Fruit fly (Drosophila melanogaster) whole organism, embryonic: ENCODE results near the gene yellow-e.

Experiments
- Ada2b ChIP-seq: fragments of 200-800 bp; sonication (Bioruptor generic); IDR thresholded peaks from 2 replicates; pipeline ENCODE4 v1.3.6; 2022; ENCODE audit warnings: missing biosample characterization, missing genetic modification characterization
- Atf-2 ChIP-seq: fragments of 200-800 bp; sonication (Bioruptor generic); optimal IDR thresholded peaks from 2 replicates; lab custom pipeline; 2016; ENCODE audit warnings: missing biosample characterization, missing genetic modification characterization
- Blimp-1 ChIP-seq: fragments of 200-800 bp; sonication (Bioruptor generic); optimal IDR thresholded peaks from 3 replicates; lab custom pipeline; 2018; ENCODE audit warnings: missing biosample characterization, missing genetic modification characterization, mild to moderate bottlenecking, moderate library complexity, missing genetic modification reagents
- CG10267 ChIP-seq: fragments of 200-800 bp; sonication (Bioruptor generic); optimal IDR thresholded peaks from 2 replicates; lab custom pipeline; 2018; ENCODE audit warnings: missing biosample characterization, mild to moderate bottlenecking, missing genetic modification characterization, moderate library complexity
- CG15011 ChIP-seq: fragments of 200-800 bp; sonication (Bioruptor generic); optimal IDR thresholded peaks from 3 replicates; lab custom pipeline; 2018; ENCODE audit warnings: missing biosample characterization, mild to moderate bottlenecking, missing genetic modification characterization
- CG15073 ChIP-seq: fragments of 200-800 bp; sonication (Bioruptor generic); optimal IDR thresholded peaks from 2 replicates; lab custom pipeline; 2016; ENCODE audit warnings: missing biosample characterization, missing genetic modification characterization
- CG17568 ChIP-seq: fragments of 200-800 bp; sonication (Bioruptor generic); optimal IDR thresholded peaks from 2 replicates; lab custom pipeline; 2018; ENCODE audit warnings: missing biosample characterization, mild to moderate bottlenecking, missing genetic modification characterization, moderate library complexity
- CG17829 ChIP-seq: fragments of 200-800 bp; optimal IDR thresholded peaks from 2 replicates; lab custom pipeline; 2019; ENCODE audit warnings: missing biosample characterization, mild to moderate bottlenecking, missing genetic modification characterization, moderate library complexity
- CG2712 ChIP-seq: fragments of 200-800 bp; optimal IDR thresholded peaks from 3 replicates; lab custom pipeline; 2019; ENCODE audit warnings: missing biosample characterization, mild to moderate bottlenecking, missing genetic modification characterization, moderate library complexity
- CG30403 ChIP-seq: fragments of 200-800 bp; sonication (Bioruptor generic); optimal IDR thresholded peaks from 3 replicates; lab custom pipeline; 2016; ENCODE audit warnings: missing biosample characterization, missing genetic modification characterization
- CG43689 ChIP-seq: fragments of 200-800 bp; sonication (Bioruptor generic); IDR thresholded peaks from 2 replicates; pipeline ENCODE4 v1.3.6; 2022; ENCODE audit warnings: missing biosample characterization, missing genetic modification characterization
- CG6689 ChIP-seq: fragments of 200-800 bp; sonication (Bioruptor generic); IDR thresholded peaks from 2 replicates; pipeline ENCODE4 v1.3.6; 2022; ENCODE audit warnings: missing biosample characterization, missing genetic modification characterization
- CG7372 ChIP-seq: fragments of 200-800 bp; sonication (Bioruptor generic); IDR thresholded peaks from 2 replicates; pipeline ENCODE4 v1.3.6; 2022; ENCODE audit warnings: missing biosample characterization, missing genetic modification characterization
- CG7556 ChIP-seq: fragments of 200-800 bp; sonication (Bioruptor generic); optimal IDR thresholded peaks from 2 replicates; lab custom pipeline; 2017; ENCODE audit warnings: missing biosample characterization, mild to moderate bottlenecking, missing genetic modification characterization
- CG7963 ChIP-seq: fragments of 200-800 bp; sonication (Bioruptor generic); IDR thresholded peaks from 3 replicates; pipeline ENCODE4 v1.3.6; 2022; ENCODE audit warnings: missing biosample characterization, missing genetic modification characterization; ENCODE audit not compliant: partially characterized antibody
- CG8281 ChIP-seq: fragments of 200-800 bp; sonication (Bioruptor generic); optimal IDR thresholded peaks from 2 replicates; lab custom pipeline; 2018; ENCODE audit warnings: missing biosample characterization, mild to moderate bottlenecking, missing genetic modification characterization, moderate library complexity
- E2f2 ChIP-seq: fragments of 200-800 bp; sonication (Bioruptor generic); IDR thresholded peaks from 2 replicates; pipeline ENCODE4 v1.3.6; 2022; ENCODE audit warnings: missing biosample characterization, missing genetic modification characterization
- Ets97D ChIP-seq: fragments of 200-800 bp; sonication (Bioruptor generic); optimal IDR thresholded peaks from 3 replicates; lab custom pipeline; 2016; ENCODE audit warnings: missing biosample characterization, missing genetic modification characterization
- Hmx ChIP-seq: fragments of 200-800 bp; sonication (Bioruptor generic); optimal IDR thresholded peaks from 2 replicates; lab custom pipeline; 2016; ENCODE audit warnings: missing biosample characterization, missing genetic modification characterization
- Lpt ChIP-seq: fragments of >200 bp; optimal IDR thresholded peaks from 2 replicates; lab custom pipeline; 2018; ENCODE audit warnings: missing biosample characterization, missing genetic modification characterization
- MBD-R2 ChIP-seq: fragments of 200-800 bp; sonication (Bioruptor generic); IDR thresholded peaks from 2 replicates; pipeline ENCODE4 v1.3.6; 2022; ENCODE audit warnings: missing biosample characterization, missing genetic modification characterization
- Max ChIP-seq: fragments of 200-800 bp; sonication (Bioruptor generic); optimal IDR thresholded peaks from 2 replicates; lab custom pipeline; 2016; ENCODE audit warnings: missing biosample characterization, mild to moderate bottlenecking, missing genetic modification characterization
- Nf-YB ChIP-seq: fragments of 200-800 bp; sonication (Bioruptor generic); optimal IDR thresholded peaks from 3 replicates; lab custom pipeline; 2019; ENCODE audit warnings: missing biosample characterization, mild to moderate bottlenecking, missing genetic modification characterization, moderate library complexity
- Oaz ChIP-seq: fragments of 200-800 bp; sonication (Bioruptor generic); IDR thresholded peaks from 2 replicates; pipeline ENCODE4 v1.3.6; 2022; ENCODE audit warnings: missing biosample characterization, missing genetic modification characterization
- Sry-β ChIP-seq: fragments of 200-800 bp; sonication (Bioruptor generic); optimal IDR thresholded peaks from 2 replicates; lab custom pipeline; 2018; ENCODE audit warnings: missing biosample characterization, mild to moderate bottlenecking, missing genetic modification characterization, moderate library complexity
- Vsx1 ChIP-seq: fragments of 200-800 bp; sonication (Bioruptor generic); optimal IDR thresholded peaks from 2 replicates; lab custom pipeline; 2017; ENCODE audit warnings: missing biosample characterization, mild to moderate bottlenecking, missing genetic modification characterization, missing genetic modification reagents
- ase ChIP-seq: fragments of 200-800 bp; sonication (Bioruptor generic); IDR thresholded peaks from 3 replicates; pipeline ENCODE4 v1.3.6; 2022; ENCODE audit warnings: missing biosample characterization, missing genetic modification characterization
- ash1 ChIP-seq: fragments of 200-800 bp; sonication (Bioruptor generic); optimal IDR thresholded peaks from 2 replicates; lab custom pipeline; 2018; ENCODE audit warnings: missing biosample characterization, mild to moderate bottlenecking, missing genetic modification characterization
- ato ChIP-seq: fragments of 200-800 bp; sonication (Bioruptor generic); IDR thresholded peaks from 2 replicates; pipeline ENCODE4 v1.3.6; 2022; ENCODE audit warnings: missing biosample characterization, missing genetic modification characterization; ENCODE audit not compliant: partially characterized antibody
- bbx ChIP-seq: fragments of 200-800 bp; sonication (Bioruptor generic); IDR thresholded peaks from 2 replicates; pipeline ENCODE4 v1.3.6; 2022; ENCODE audit warnings: missing biosample characterization, missing genetic modification characterization; ENCODE audit not compliant: partially characterized antibody
- ci ChIP-seq: fragments of 200-800 bp; sonication (Bioruptor generic); IDR thresholded peaks from 3 replicates; pipeline ENCODE4 v1.3.6; 2022; ENCODE audit warnings: missing biosample characterization, missing genetic modification characterization
- dmrt11E ChIP-seq: fragments of 200-800 bp; sonication (Bioruptor generic); optimal IDR thresholded peaks from 3 replicates; lab custom pipeline; 2018; ENCODE audit warnings: missing biosample characterization, mild to moderate bottlenecking, missing genetic modification characterization, moderate library complexity
- eyg ChIP-seq: fragments of 200-800 bp; sonication (Bioruptor generic); optimal IDR thresholded peaks from 3 replicates; lab custom pipeline; 2016; ENCODE audit warnings: missing biosample characterization, missing genetic modification characterization
- gem ChIP-seq: fragments of 200-800 bp; sonication (Bioruptor generic); optimal IDR thresholded peaks from 2 replicates; lab custom pipeline; 2019; ENCODE audit warnings: missing biosample characterization, mild to moderate bottlenecking, missing genetic modification characterization, moderate library complexity
- gsb ChIP-seq: fragments of 200-800 bp; sonication (Bioruptor generic); IDR thresholded peaks from 2 replicates; pipeline ENCODE4 v1.3.6; 2022; ENCODE audit warnings: missing biosample characterization, missing genetic modification characterization
- h ChIP-seq: fragments of >200 bp; optimal IDR thresholded peaks from 2 replicates; lab custom pipeline; 2017
- hb ChIP-seq: fragments of 200-800 bp; sonication (Bioruptor generic); IDR thresholded peaks from 3 replicates; pipeline ENCODE4 v1.3.6; 2022; ENCODE audit warnings: missing biosample characterization, missing genetic modification characterization; ENCODE audit not compliant: partially characterized antibody
- hkb ChIP-seq, 2 experiments: fragments of 200-800 bp in 1 of 2; fragments of >200 bp in 1 of 2; sonication (Bioruptor generic) in 1 of 2; IDR thresholded peaks in 1 of 2; optimal IDR thresholded peaks in 1 of 2; 2 replicates each; pipeline versions ENCODE4 v1.3.6 to Lab custom; 2017 to 2022; ENCODE audit warnings: missing biosample characterization in 1 of 2, missing genetic modification characterization in 1 of 2
- kay ChIP-seq: fragments of 200-800 bp; sonication (Bioruptor generic); optimal IDR thresholded peaks from 2 replicates; lab custom pipeline; 2016; ENCODE audit warnings: missing biosample characterization, missing genetic modification characterization
- lbe ChIP-seq: fragments of 200-800 bp; sonication (Bioruptor generic); optimal IDR thresholded peaks from 2 replicates; lab custom pipeline; 2016; ENCODE audit warnings: missing biosample characterization, mild to moderate bottlenecking, missing genetic modification characterization
- nerfin-2 ChIP-seq: fragments of 200-800 bp; sonication (Bioruptor generic); IDR thresholded peaks from 2 replicates; pipeline ENCODE4 v1.3.6; 2022; ENCODE audit warnings: missing biosample characterization, missing genetic modification characterization; ENCODE audit not compliant: partially characterized antibody
- odd ChIP-seq: fragments of 200-800 bp; sonication (Bioruptor generic); optimal IDR thresholded peaks from 2 replicates; lab custom pipeline; 2017; ENCODE audit warnings: missing biosample characterization, mild to moderate bottlenecking, missing genetic modification characterization
- onecut ChIP-seq: fragments of 200-800 bp; sonication (Bioruptor generic); IDR thresholded peaks from 2 replicates; pipeline ENCODE4 v1.3.6; 2022; ENCODE audit warnings: missing biosample characterization, missing genetic modification characterization
- otp ChIP-seq: fragments of 200-800 bp; sonication (Bioruptor generic); IDR thresholded peaks from 3 replicates; pipeline ENCODE4, ENCODE4 v1.3.6; 2022; ENCODE audit warnings: missing biosample characterization, missing genetic modification characterization
- phol ChIP-seq: fragments of 200-800 bp; sonication (Bioruptor generic); optimal IDR thresholded peaks from 3 replicates; lab custom pipeline; 2018; ENCODE audit warnings: missing biosample characterization, mild to moderate bottlenecking, missing genetic modification characterization, moderate library complexity
- shn ChIP-seq: fragments of 200-800 bp; sonication (Bioruptor generic); optimal IDR thresholded peaks from 3 replicates; lab custom pipeline; 2016; ENCODE audit warnings: missing biosample characterization, missing genetic modification characterization
- sim ChIP-seq: fragments of 200-800 bp; sonication (Bioruptor generic); IDR thresholded peaks from 2 replicates; pipeline ENCODE4 v1.3.6; 2022; ENCODE audit warnings: missing biosample characterization, missing genetic modification characterization
- tap ChIP-seq: fragments of 200-800 bp; optimal IDR thresholded peaks from 3 replicates; lab custom pipeline; 2019; ENCODE audit warnings: missing biosample characterization, mild to moderate bottlenecking, missing genetic modification characterization, moderate library complexity
- trh ChIP-seq: fragments of 200-800 bp; sonication (Bioruptor generic); optimal IDR thresholded peaks from 2 replicates; lab custom pipeline; 2016; ENCODE audit warnings: missing biosample characterization, missing genetic modification characterization

Gene yellow-e

dm6 chr3R:13428341-13429040, 13.4 kb upstream of the yellow-e start (continued):
- TF ChIP-seq Lpt: no peak
- no peak for TF ChIP-seq CG43689 (GFP tag; lab: Robert Waterston, UW)
- no peak for TF ChIP-seq CG15073
- no peak for TF ChIP-seq Ets97D (GFP tag; lab: Kevin White, UChicago)
- TF ChIP-seq E2f2 (GFP tag; lab: Robert Waterston, UW): peak; percentile 43; the same call in 1 of the 2 replicates
- peak; percentile 71 for TF ChIP-seq tap (tag; lab: Kevin White, UChicago)
- TF ChIP-seq Blimp-1: peak; percentile 80
- peak; percentile 83 for TF ChIP-seq gem (tag; lab: Kevin White, UChicago)
- TF ChIP-seq Nf-YB (GFP tag; lab: Kevin White, UChicago): peak; percentile 29
- TF ChIP-seq onecut: peak; percentile 41
- peak; percentile 33 for TF ChIP-seq CG17568 (GFP tag; lab: Kevin White, UChicago)
- TF ChIP-seq ato: no peak
- TF ChIP-seq otp: peak; percentile 71; the same call in 1 of the 3 replicates
- TF ChIP-seq trh (GFP tag; lab: Kevin White, UChicago): peak; percentile 21
- peak; percentile 79 for TF ChIP-seq CG17829 (tag; lab: Kevin White, UChicago)
- TF ChIP-seq Vsx1 (GFP tag; lab: Kevin White, UChicago): no peak
- TF ChIP-seq CG30403 (GFP tag; lab: Kevin White, UChicago): peak; percentile 82
- peak; percentile 69 for TF ChIP-seq dmrt11E (tag; lab: Kevin White, UChicago)
- peak; percentile 78 for TF ChIP-seq phol (tag; lab: Kevin White, UChicago)
- no peak for TF ChIP-seq Oaz (GFP tag; lab: Robert Waterston, UW)
- TF ChIP-seq sim (GFP tag; lab: Robert Waterston, UW): no peak
- peak; percentile 71 for TF ChIP-seq CG6689 (GFP tag; lab: Robert Waterston, UW)
- TF ChIP-seq CG7963 (GFP tag; lab: Robert Waterston, UW): no peak
- 0 out of 3 replicates have a peak, but pooled peaks have one; percentile 51 for TF ChIP-seq ase
- no peak for TF ChIP-seq eyg (GFP tag; lab: Kevin White, UChicago)
- TF ChIP-seq CG2712 (tag; lab: Kevin White, UChicago): peak; percentile 79
- TF ChIP-seq CG15011: peak; percentile 1
- peak; percentile 38 for TF ChIP-seq CG8281
- TF ChIP-seq MBD-R2: peak; percentile 26; the same call in 1 of the 2 replicates
- peak; percentile 90 for TF ChIP-seq ci (GFP tag; lab: Robert Waterston, UW)
- peak; percentile 66 for TF ChIP-seq CG7556
- no peak for TF ChIP-seq ash1 (GFP tag; lab: Kevin White, UChicago)
- TF ChIP-seq Atf-2 (GFP tag; lab: Kevin White, UChicago): peak; percentile 35
- TF ChIP-seq gsb (GFP tag; lab: Robert Waterston, UW): peak; percentile 44; the same call in 1 of the 2 replicates
- TF ChIP-seq Sry-β: no peak
- no peak for TF ChIP-seq lbe
- peak; percentile 69 for TF ChIP-seq CG10267 (tag; lab: Kevin White, UChicago)
- TF ChIP-seq CG7372 (GFP tag; lab: Robert Waterston, UW): peak; percentile 47; the same call in 1 of the 2 replicates
- peak; percentile 5 for TF ChIP-seq Max (GFP tag; lab: Kevin White, UChicago)
- no peak for TF ChIP-seq nerfin-2
- TF ChIP-seq hkb (optimal IDR thresholded peaks at IDR 0.05; lab: Kevin White, UChicago): no peak
- peak; percentile 80 for TF ChIP-seq hkb (GFP tag; IDR thresholded peaks at IDR 0.05; lab: Robert Waterston, UW)
- TF ChIP-seq hb (GFP tag; lab: Robert Waterston, UW): no peak
- no peak for TF ChIP-seq bbx (GFP tag; lab: Robert Waterston, UW)
- TF ChIP-seq Ada2b (GFP tag; lab: Robert Waterston, UW): peak; percentile 78
- TF ChIP-seq Hmx (GFP tag; lab: Kevin White, UChicago): no peak
- peak; percentile 56 for TF ChIP-seq odd (GFP tag; lab: Kevin White, UChicago)
- TF ChIP-seq h (lab: Kevin White, UChicago): no peak
- peak; percentile 25 for TF ChIP-seq shn (GFP tag; lab: Kevin White, UChicago)
- TF ChIP-seq kay (GFP tag; lab: Kevin White, UChicago): no peak
